Fruit fly (Drosophila melanogaster): Measurements from ENCODE around the gene GstD5.
A peak's percentile ranks its signal among the peaks of the same experiment; 100 is the strongest.

Gene GstD5

DNA sequence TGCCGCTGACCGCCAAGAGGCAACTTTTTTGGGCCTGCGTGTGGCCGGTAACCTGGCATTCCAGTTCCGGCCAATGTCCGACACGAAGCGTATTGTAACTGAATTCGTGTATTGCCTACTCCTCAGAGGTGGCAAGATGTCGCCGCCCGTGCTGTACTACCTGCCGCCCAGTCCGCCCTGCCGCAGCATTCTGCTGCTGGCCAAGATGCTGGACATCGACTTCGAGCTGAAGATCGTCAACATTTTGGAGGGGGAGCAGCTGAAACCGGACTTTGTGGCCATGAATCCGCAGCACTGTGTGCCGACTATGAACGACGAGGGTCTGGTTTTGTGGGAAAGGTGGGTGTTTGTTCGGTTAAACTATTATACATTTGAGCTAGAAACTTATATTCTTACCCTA is 8.7 kb downstream of the GstD5 start:
- TF ChIP-seq CG17801 (GFP tag; optimal IDR thresholded peaks at IDR 0.05; ENCODE audit: partially characterized antibody): no peak

DNA sequence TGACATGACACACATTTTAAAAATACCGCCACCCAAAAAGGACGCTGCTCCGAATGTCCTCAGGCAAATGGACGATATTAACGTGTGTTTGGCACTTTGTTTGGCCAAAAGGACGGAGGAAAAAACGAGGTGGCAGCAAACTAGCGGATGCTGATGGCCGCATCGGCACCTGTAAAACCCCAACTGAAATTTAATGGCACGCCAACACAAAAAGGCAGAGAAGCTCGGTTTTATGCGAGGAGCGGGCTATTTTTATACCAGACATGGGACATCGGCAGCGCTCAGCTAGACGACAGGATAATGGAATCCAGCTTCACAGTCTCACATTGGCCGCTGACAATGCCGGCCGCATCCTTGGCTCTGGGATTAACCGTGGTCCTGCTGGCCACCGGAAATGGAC is 10.4 kb downstream of the GstD5 start, which contains the start of gene Sol1:
TSS of gene Sol1 (plus strand) at position 301 of the 400 bp plus-strand sequence.
- TF ChIP-seq CG17801 (GFP tag; optimal IDR thresholded peaks at IDR 0.05; ENCODE audit: partially characterized antibody): no peak

DNA sequence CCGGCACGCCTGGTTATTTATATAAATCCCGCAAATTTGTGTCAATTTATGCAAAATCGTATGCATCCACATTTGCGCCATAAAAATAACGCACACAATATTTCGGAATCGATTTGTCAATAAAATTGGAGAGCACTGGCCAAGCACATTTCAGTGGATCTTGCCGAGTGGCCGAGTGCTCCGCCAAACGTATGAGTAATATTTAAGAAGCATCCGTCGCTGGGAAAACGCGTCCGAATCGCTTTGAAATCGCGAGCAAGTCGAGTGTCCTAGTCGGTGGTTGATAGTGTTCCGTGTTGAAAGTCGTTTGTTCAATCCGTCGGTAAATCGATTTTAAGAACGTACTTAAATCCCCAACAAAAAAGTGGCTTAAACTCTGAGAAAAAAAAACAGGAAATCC is 11.4 kb downstream of the GstD5 start, which contains the start of gene CG33098:
TSS of gene CG33098 (plus strand) at position 224 of the 400 bp plus-strand sequence.
- TF ChIP-seq CG17801 (GFP tag; optimal IDR thresholded peaks at IDR 0.05; ENCODE audit: partially characterized antibody): no peak

dm6 chr3R:12395880-12396279 is 20.3 kb downstream of the GstD5 start, which contains the start of the genes CG10096 and CG10097:
CG10096 (minus strand) TSS chr3R:12395980.
CG10097 (minus strand) TSS chr3R:12395980.
- no peak for TF ChIP-seq CG17801 (GFP tag; optimal IDR thresholded peaks at IDR 0.05; ENCODE audit: partially characterized antibody)

- peak; percentile 19 for TF ChIP-seq CG17801 (GFP tag; optimal IDR thresholded peaks at IDR 0.05; ENCODE audit: partially characterized antibody)
Observed at dm6 chr3R:12398054-12398453, 22.5 kb downstream of the GstD5 start.

DNA sequence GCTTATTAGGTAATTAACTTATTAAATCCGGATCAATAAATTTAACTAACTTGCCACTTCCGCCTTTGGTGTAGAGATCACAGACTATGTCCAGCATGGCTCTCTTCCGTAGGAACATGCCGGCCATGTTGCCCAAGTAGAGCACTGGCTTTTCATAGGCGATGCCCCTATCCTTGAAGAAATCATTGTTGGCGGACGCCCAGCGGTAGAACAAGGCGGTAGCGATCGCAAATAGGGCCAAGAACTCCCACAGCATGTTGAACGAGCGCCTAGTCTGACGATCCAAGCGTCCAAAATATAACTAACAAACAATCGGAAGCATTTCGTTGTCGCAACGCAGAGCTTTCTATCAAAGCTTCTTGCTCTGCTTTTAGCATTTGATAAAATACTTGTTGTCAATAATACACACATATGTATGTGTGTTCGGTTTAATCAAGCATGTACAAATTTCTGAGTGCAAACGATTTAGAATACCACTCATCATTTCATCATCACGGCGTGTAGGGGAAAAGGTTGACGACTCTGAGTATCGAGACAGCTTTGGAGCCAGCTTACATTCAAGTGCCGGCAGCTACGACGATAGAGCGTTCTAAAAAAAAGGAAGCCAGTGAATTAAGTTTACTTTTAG is 23.2 kb downstream of the GstD5 start, which contains the start of gene Cyp9f3:
TSS of gene Cyp9f3 (minus strand) at position 310 of the 628 bp plus-strand sequence.
- no peak for TF ChIP-seq CG17801 (GFP tag; optimal IDR thresholded peaks at IDR 0.05; ENCODE audit: partially characterized antibody)

- TF ChIP-seq CG17801 (GFP tag; optimal IDR thresholded peaks at IDR 0.05; ENCODE audit: partially characterized antibody): peak; percentile 67
Observed at dm6 chr3R:12401672-12402296, 26.3 kb downstream of the GstD5 start, which contains the start of gene DNAlig3. DNAlig3 (minus strand) TSS chr3R:12401839.

dm6 chr3R:12402935-12403334 is 27.4 kb downstream of the GstD5 start:
- peak; percentile 100 for TF ChIP-seq CG17801 (GFP tag; optimal IDR thresholded peaks at IDR 0.05; ENCODE audit: partially characterized antibody)

- no peak for TF ChIP-seq CG17801 (GFP tag; optimal IDR thresholded peaks at IDR 0.05; ENCODE audit: partially characterized antibody)
Observed at dm6 chr3R:12405134-12405533, 29.6 kb downstream of the GstD5 start.

DNA sequence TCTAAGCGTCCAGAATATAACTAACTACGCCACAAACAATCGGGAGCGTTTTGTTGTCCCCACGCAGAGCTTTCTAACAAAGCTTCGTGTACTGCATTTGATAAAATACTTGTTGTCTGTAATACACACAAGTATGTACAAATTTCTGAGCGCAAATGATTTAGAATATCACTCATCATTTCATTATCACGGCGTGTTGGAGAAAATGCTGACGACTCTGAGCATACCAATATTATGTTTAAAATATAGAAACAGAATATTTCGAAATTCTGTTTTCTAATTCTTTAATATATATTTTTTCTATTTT is 30.3 kb downstream of the GstD5 start, which contains the start of gene Cyp9f2:
TSS of gene Cyp9f2 (minus strand) at position 101 of the 307 bp plus-strand sequence.
- TF ChIP-seq CG17801 (GFP tag; optimal IDR thresholded peaks at IDR 0.05; ENCODE audit: partially characterized antibody): no peak

- peak; percentile 75 for TF ChIP-seq CG17801 (GFP tag; optimal IDR thresholded peaks at IDR 0.05; ENCODE audit: partially characterized antibody)
Observed at dm6 chr3R:12406235-12407196, 31.0 kb downstream of the GstD5 start, which contains the start of gene CG5167. CG5167 (plus strand) TSS chr3R:12406532.

dm6 chr3R:12408160-12408559 is 32.6 kb downstream of the GstD5 start, which contains the start of gene CG5196:
CG5196 (plus strand) TSS chr3R:12408316.
- TF ChIP-seq CG17801 (GFP tag; optimal IDR thresholded peaks at IDR 0.05; ENCODE audit: partially characterized antibody): peak; percentile 25

DNA sequence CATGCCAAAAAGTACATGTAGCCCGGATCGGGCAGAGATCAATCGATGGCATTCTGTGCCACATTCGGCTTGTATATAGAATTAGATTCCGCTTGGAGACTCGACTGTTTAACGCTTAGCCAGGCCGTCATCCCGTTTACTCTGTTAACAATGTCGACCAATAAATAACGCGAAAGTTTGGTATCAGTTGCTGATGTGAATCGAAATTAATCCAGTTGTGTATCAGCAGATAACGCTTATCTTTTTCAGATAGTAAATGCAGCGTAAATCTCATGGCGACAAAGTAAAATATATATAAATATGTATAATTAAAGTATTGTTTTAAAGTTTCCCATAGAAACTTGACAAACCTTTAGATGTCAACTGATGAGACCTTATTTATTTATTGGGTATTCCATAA is 35.9 kb downstream of the GstD5 start:
- no peak for TF ChIP-seq CG17801 (GFP tag; optimal IDR thresholded peaks at IDR 0.05; ENCODE audit: partially characterized antibody)

dm6 chr3R:12413274-12413958 is 37.9 kb downstream of the GstD5 start, which contains the start of the genes Dip-C and pps:
Dip-C (minus strand) TSS chr3R:12413759.
pps (plus strand) TSS chr3R:12413828.
- TF ChIP-seq CG17801 (GFP tag; optimal IDR thresholded peaks at IDR 0.05; ENCODE audit: partially characterized antibody): peak; percentile 41
